Worm (Caenorhabditis elegans): ENCODE measurements around the gene nmur-2.

Gene nmur-2

ce11 chrII:160561-161123 is 35.8 kb upstream of the nmur-2 start (continued):
- TF ChIP-seq nhr-77 (tag; optimal IDR thresholded peaks at IDR 0.05), result no peak
- no peak for TF ChIP-seq nhr-90 (tag; optimal IDR thresholded peaks at IDR 0.05; ENCODE audit: poor library complexity)
- TF ChIP-seq mdl-1 (tag; optimal IDR thresholded peaks at IDR 0.05), result no peak
- TF ChIP-seq nhr-12 (tag; optimal IDR thresholded peaks at IDR 0.05), result no peak
- TF ChIP-seq hlh-4 (tag; optimal IDR thresholded peaks at IDR 0.05), result no peak
- TF ChIP-seq sox-4 (tag; optimal IDR thresholded peaks at IDR 0.05), result no peak
- peak; percentile 59 for TF ChIP-seq lin-14 (GFP tag; optimal IDR thresholded peaks at IDR 0.05)

- TF ChIP-seq ceh-82 (tag; optimal IDR thresholded peaks at IDR 0.05), result no peak
- no peak for TF ChIP-seq vab-15 (tag; optimal IDR thresholded peaks at IDR 0.05)
- no peak for TF ChIP-seq ceh-90 (tag; optimal IDR thresholded peaks at IDR 0.05)
- no peak for TF ChIP-seq tlp-1 (tag; optimal IDR thresholded peaks at IDR 0.05)
- no peak for TF ChIP-seq snpc-4 (tag; optimal IDR thresholded peaks at IDR 0.05)
- peak in 1 of 2 experiments; percentile 10 for TF ChIP-seq mdl-1 (tag; optimal IDR thresholded peaks at IDR 0.05)
- TF ChIP-seq ztf-4 (tag; optimal IDR thresholded peaks at IDR 0.05), result peak; percentile 26
- TF ChIP-seq pax-3 (tag; optimal IDR thresholded peaks at IDR 0.05), result no peak
- TF ChIP-seq nhr-90 (tag; optimal IDR thresholded peaks at IDR 0.05; ENCODE audit: poor library complexity), result no peak
- peak; percentile 78 for TF ChIP-seq nhr-85 (tag)
- TF ChIP-seq C16A3.4 (tag; optimal IDR thresholded peaks at IDR 0.05), result no peak
- no peak for TF ChIP-seq nhr-12 (tag; optimal IDR thresholded peaks at IDR 0.05)
- TF ChIP-seq swsn-7 (tag; optimal IDR thresholded peaks at IDR 0.05), result no peak
- TF ChIP-seq dpl-1 (GFP tag; optimal IDR thresholded peaks at IDR 0.05), result peak in 2 of 3 experiments; percentile 2 to 31
- TF ChIP-seq ets-5 (GFP tag; IDR thresholded peaks at IDR 0.05), result no peak
- no peak for TF ChIP-seq zag-1 (tag; optimal IDR thresholded peaks at IDR 0.05)
- no peak for TF ChIP-seq nhr-28 (tag; optimal IDR thresholded peaks at IDR 0.05)
- no peak for TF ChIP-seq nhr-76 (tag; optimal IDR thresholded peaks at IDR 0.05)
- no peak for TF ChIP-seq nhr-237 (tag; optimal IDR thresholded peaks at IDR 0.05)
- peak; percentile 9 for TF ChIP-seq jun-1 (tag; optimal IDR thresholded peaks at IDR 0.05)
- TF ChIP-seq dsc-1 (tag; optimal IDR thresholded peaks at IDR 0.05), result no peak
- TF ChIP-seq fkh-4 (tag; optimal IDR thresholded peaks at IDR 0.05; ENCODE audit: borderline replicate concordance), result no peak
- peak in 2 of 6 experiments; percentile 14 to 44 for TF ChIP-seq elt-3 (tag; optimal IDR thresholded peaks at IDR 0.05)
- no peak for TF ChIP-seq sox-4 (tag; optimal IDR thresholded peaks at IDR 0.05)
- TF ChIP-seq lin-14 (GFP tag; optimal IDR thresholded peaks at IDR 0.05), result peak; percentile 66
- peak; percentile 39 to 47 for TF ChIP-seq efl-1 (optimal IDR thresholded peaks at IDR 0.05)
- TF ChIP-seq efl-1 (GFP tag; optimal IDR thresholded peaks at IDR 0.05 in 1 of 2), result peak; percentile 2 to 91
- TF ChIP-seq aly-2 (tag; optimal IDR thresholded peaks at IDR 0.05), result no peak
- no peak for TF ChIP-seq pag-3 (tag; optimal IDR thresholded peaks at IDR 0.05; ENCODE audit: borderline replicate concordance, insufficient read depth)
- TF ChIP-seq hlh-17 (GFP tag; optimal IDR thresholded peaks at IDR 0.05; ENCODE audit: borderline replicate concordance), result no peak
- peak; percentile 63 for TF ChIP-seq rnt-1 (tag; optimal IDR thresholded peaks at IDR 0.05)
- TF ChIP-seq irx-1 (tag; optimal IDR thresholded peaks at IDR 0.05), result no peak
- no peak for TF ChIP-seq isw-1 (GFP tag; IDR thresholded peaks at IDR 0.05)
- TF ChIP-seq C04F5.9 (tag; optimal IDR thresholded peaks at IDR 0.05), result no peak
- peak; percentile 81 for TF ChIP-seq blmp-1 (tag; optimal IDR thresholded peaks at IDR 0.05)
- no peak for TF ChIP-seq nhr-11 (tag; optimal IDR thresholded peaks at IDR 0.05)
- no peak for TF ChIP-seq mef-2 (tag; optimal IDR thresholded peaks at IDR 0.05)
- TF ChIP-seq sptf-1 (tag; optimal IDR thresholded peaks at IDR 0.05), result no peak
- TF ChIP-seq zip-4 (GFP tag; optimal IDR thresholded peaks at IDR 0.05), result no peak
- no peak for TF ChIP-seq ceh-88 (GFP tag; IDR thresholded peaks at IDR 0.05)
- no peak for TF ChIP-seq lin-15B (tag; optimal IDR thresholded peaks at IDR 0.05)
- no peak for TF ChIP-seq sup-37 (GFP tag; optimal IDR thresholded peaks at IDR 0.05)
- TF ChIP-seq hlh-4 (tag; optimal IDR thresholded peaks at IDR 0.05), result no peak
- no peak for TF ChIP-seq nhr-19 (GFP tag; conservative IDR thresholded peaks at IDR 0.05)
- no peak for TF ChIP-seq skn-1 (tag; optimal IDR thresholded peaks at IDR 0.05)
- TF ChIP-seq F16B12.6 (tag; optimal IDR thresholded peaks at IDR 0.05), result no peak
- no peak for TF ChIP-seq aha-1 (tag; optimal IDR thresholded peaks at IDR 0.05)
- TF ChIP-seq nhr-47 (tag; optimal IDR thresholded peaks at IDR 0.05), result peak; percentile 7
- peak; percentile 37 for TF ChIP-seq fos-1 (tag; optimal IDR thresholded peaks at IDR 0.05)
Observed at ce11 chrII:159294-159922, 34.6 kb upstream of the nmur-2 start.

Measured in whole organism, L1 larva.